Worm (Caenorhabditis elegans) whole organism, L4 larva: ENCODE results near the gene best-24.
A peak's percentile ranks its signal among the peaks of the same experiment; 100 is the strongest.

ENCODE experiments used
- F37D6.2 ChIP-seq: sonication (generic microtip); optimal IDR thresholded peaks from 2 replicates; lab custom pipeline; 2016; ENCODE audit warnings: mild to moderate bottlenecking, missing genetic modification characterization, missing compliant biosample characterization
- F49E8.2 ChIP-seq: sonication (generic microtip); optimal IDR thresholded peaks from 2 replicates; lab custom pipeline; 2016; ENCODE audit warnings: missing compliant biosample characterization, mild to moderate bottlenecking, missing genetic modification characterization, borderline replicate concordance
- T20F7.1 ChIP-seq: fragments of 200-800 bp; sonication (Bioruptor generic); optimal IDR thresholded peaks from 2 replicates; lab custom pipeline; 2018; ENCODE audit warnings: mild to moderate bottlenecking, missing genetic modification characterization, missing compliant biosample characterization
- Y105C5A.15 ChIP-seq: fragments of 200-800 bp; sonication (Bioruptor generic); IDR thresholded peaks from 2 replicates; pipeline ENCODE4 v1.3.6; 2022; ENCODE audit warnings: missing genetic modification characterization, missing compliant biosample characterization
- Y48G9A.11 ChIP-seq: fragments of 200-800 bp; sonication (Bioruptor generic); IDR thresholded peaks from 2 replicates; pipeline ENCODE4 v1.3.6; 2022; ENCODE audit warnings: missing genetic modification reagents, missing genetic modification characterization, missing compliant biosample characterization
- ZK337.2 ChIP-seq: fragments of 200-800 bp; sonication (Bioruptor generic); IDR thresholded peaks from 2 replicates; pipeline ENCODE4 v1.3.6; 2022; ENCODE audit warnings: missing genetic modification reagents, missing genetic modification characterization, missing compliant biosample characterization
- aha-1 ChIP-seq: fragments of 150-350 bp; peaks from one replicate; lab custom pipeline; 2014; ENCODE audit warnings: missing biosample characterization, missing genetic modification characterization
- aly-2 ChIP-seq: sonication (generic microtip); optimal IDR thresholded peaks from 2 replicates; lab custom pipeline; 2018; ENCODE audit warnings: missing biosample characterization, missing genetic modification characterization
- ama-1 ChIP-seq: fragments of 150-350 bp; optimal IDR thresholded peaks from 2 replicates; lab custom pipeline; 2014; ENCODE audit warnings: inconsistent platforms, mixed read lengths
- ceh-20 ChIP-seq: fragments of 200-800 bp; sonication (Bioruptor generic); IDR thresholded peaks from 2 replicates; pipeline ENCODE4 v1.3.6; 2022; ENCODE audit warnings: missing genetic modification reagents, missing genetic modification characterization, missing compliant biosample characterization
- ceh-28 ChIP-seq: fragments of 150-350 bp; optimal IDR thresholded peaks from 2 replicates; lab custom pipeline; 2014; ENCODE audit warnings: missing biosample characterization, missing genetic modification reagents, missing genetic modification characterization
- cey-2 ChIP-seq: sonication (generic microtip); optimal IDR thresholded peaks from 3 replicates; lab custom pipeline; 2017; ENCODE audit warnings: missing genetic modification characterization, mild to moderate bottlenecking, missing compliant biosample characterization, antibody characterized with exemption, borderline replicate concordance; ENCODE audit not compliant: insufficient read depth
- daf-12 ChIP-seq: fragments of 150-350 bp; optimal IDR thresholded peaks from 2 replicates; lab custom pipeline; 2014; ENCODE audit warnings: missing biosample characterization, missing genetic modification reagents, missing genetic modification characterization
- daf-19 ChIP-seq: fragments of 200-800 bp; sonication (Bioruptor generic); conservative IDR thresholded peaks from 2 replicates; pipeline ENCODE4 v1.3.6; 2022; ENCODE audit warnings: missing genetic modification characterization, missing compliant biosample characterization
- dmd-9 ChIP-seq: fragments of 200-800 bp; sonication (Bioruptor generic); IDR thresholded peaks from 2 replicates; pipeline ENCODE4 v1.3.6; 2022; ENCODE audit warnings: missing genetic modification reagents, missing genetic modification characterization, missing compliant biosample characterization
- dpl-1 ChIP-seq: fragments of 150-350 bp; optimal IDR thresholded peaks from 2 replicates; lab custom pipeline; 2014; ENCODE audit warnings: missing biosample characterization, missing genetic modification reagents, missing genetic modification characterization
- dve-1 ChIP-seq: sonication (generic microtip); optimal IDR thresholded peaks from 2 replicates; lab custom pipeline; 2017; ENCODE audit warnings: antibody characterized with exemption, mild to moderate bottlenecking, missing genetic modification characterization, missing compliant biosample characterization; ENCODE audit not compliant: insufficient read depth
- egl-43 ChIP-seq: fragments of 200-800 bp; sonication (Bioruptor generic); IDR thresholded peaks from 2 replicates; pipeline ENCODE4 v1.3.6; 2022; ENCODE audit warnings: missing genetic modification reagents, missing genetic modification characterization, missing compliant biosample characterization
- fkh-10 ChIP-seq: fragments of 150-350 bp; optimal IDR thresholded peaks from 2 replicates; lab custom pipeline; 2014; ENCODE audit warnings: missing biosample characterization, missing genetic modification reagents, missing genetic modification characterization
- fos-1 ChIP-seq: fragments of 150-350 bp; optimal IDR thresholded peaks from 2 replicates; lab custom pipeline; 2014; ENCODE audit warnings: missing biosample characterization, missing genetic modification characterization
- gei-8 ChIP-seq: fragments of 200-800 bp; sonication (Bioruptor generic); optimal IDR thresholded peaks from 2 replicates; lab custom pipeline; 2018; ENCODE audit warnings: mild to moderate bottlenecking, missing genetic modification characterization, missing compliant biosample characterization
- hlh-11 ChIP-seq: fragments of 200-800 bp; sonication (Bioruptor generic); optimal IDR thresholded peaks from 2 replicates; lab custom pipeline; 2018; ENCODE audit warnings: mild to moderate bottlenecking, missing genetic modification characterization, missing compliant biosample characterization
- hlh-30 ChIP-seq: sonication (generic microtip); optimal IDR thresholded peaks from 2 replicates; lab custom pipeline; 2017; ENCODE audit warnings: antibody characterized with exemption, mild to moderate bottlenecking, missing genetic modification characterization, missing compliant biosample characterization; ENCODE audit not compliant: insufficient read depth
- hmg-1.1 ChIP-seq: fragments of 200-800 bp; sonication (Bioruptor generic); IDR thresholded peaks from 2 replicates; pipeline ENCODE4 v1.3.6; 2022; ENCODE audit warnings: missing genetic modification reagents, missing genetic modification characterization, missing compliant biosample characterization
- jun-1 ChIP-seq: fragments of 150-350 bp; optimal IDR thresholded peaks from 2 replicates; lab custom pipeline; 2014; ENCODE audit warnings: missing biosample characterization, missing genetic modification reagents, missing genetic modification characterization
- lim-7 ChIP-seq: fragments of 200-800 bp; sonication (Bioruptor generic); IDR thresholded peaks from 2 replicates; pipeline ENCODE4 v1.3.6; 2022; ENCODE audit warnings: missing genetic modification characterization, missing compliant biosample characterization
- lin-13 ChIP-seq: fragments of 150-350 bp; optimal IDR thresholded peaks from 2 replicates; lab custom pipeline; 2014; ENCODE audit warnings: missing biosample characterization, missing genetic modification reagents, missing genetic modification characterization
- lin-29 ChIP-seq: fragments of 200-800 bp; sonication (Bioruptor generic); IDR thresholded peaks from 2 replicates; pipeline ENCODE4 v1.3.6; 2022; ENCODE audit warnings: missing genetic modification reagents, missing genetic modification characterization, missing compliant biosample characterization
- lin-39 ChIP-seq: fragments of 150-350 bp; optimal IDR thresholded peaks from 2 replicates; lab custom pipeline; 2014; ENCODE audit warnings: missing biosample characterization, missing genetic modification reagents, missing genetic modification characterization
- lir-3 ChIP-seq: sonication (generic microtip); optimal IDR thresholded peaks from 2 replicates; lab custom pipeline; 2016; ENCODE audit warnings: mild to moderate bottlenecking, missing genetic modification characterization, missing compliant biosample characterization
- madf-9 ChIP-seq: fragments of 200-800 bp; sonication (Bioruptor generic); conservative IDR thresholded peaks from 2 replicates; pipeline ENCODE4 v1.3.6; 2022; ENCODE audit warnings: missing genetic modification reagents, missing genetic modification characterization, missing compliant biosample characterization
- mes-2 ChIP-seq: sonication (generic microtip); optimal IDR thresholded peaks from 2 replicates; lab custom pipeline; 2016; ENCODE audit warnings: missing genotype, mild to moderate bottlenecking, missing genetic modification characterization, missing compliant biosample characterization; ENCODE audit not compliant: poor library complexity, severe bottlenecking
- nhr-10 ChIP-seq: fragments of 150-350 bp; optimal IDR thresholded peaks from 2 replicates; lab custom pipeline; 2014; ENCODE audit warnings: missing biosample characterization, missing genetic modification characterization
- nhr-41 ChIP-seq: fragments of 200-800 bp; sonication (Bioruptor generic); IDR thresholded peaks from 2 replicates; pipeline ENCODE4 v1.3.6; 2022; ENCODE audit warnings: missing genetic modification reagents, missing genetic modification characterization, missing compliant biosample characterization
- nhr-42 ChIP-seq: fragments of 200-800 bp; sonication (Bioruptor generic); IDR thresholded peaks from 2 replicates; pipeline ENCODE4 v1.3.6; 2022; ENCODE audit warnings: missing genetic modification characterization, missing compliant biosample characterization
- nhr-76 ChIP-seq: fragments of 150-350 bp; optimal IDR thresholded peaks from 2 replicates; lab custom pipeline; 2014; ENCODE audit warnings: missing biosample characterization, missing genetic modification characterization
- nhr-77 ChIP-seq: fragments of 150-350 bp; optimal IDR thresholded peaks from 2 replicates; lab custom pipeline; 2014; ENCODE audit warnings: missing biosample characterization, missing genetic modification characterization
- php-3 ChIP-seq: fragments of 200-800 bp; sonication (Bioruptor generic); IDR thresholded peaks from 2 replicates; pipeline ENCODE4 v1.3.6; 2022; ENCODE audit warnings: missing genetic modification reagents, missing genetic modification characterization, missing compliant biosample characterization
- pqm-1 ChIP-seq: sonication (generic microtip); optimal IDR thresholded peaks from 2 replicates; lab custom pipeline; 2017; ENCODE audit warnings: missing biosample characterization, missing genetic modification characterization
- rbr-2 ChIP-seq: sonication (generic microtip); optimal IDR thresholded peaks from 2 replicates; lab custom pipeline; 2016; ENCODE audit warnings: missing genotype, missing genetic modification characterization, missing compliant biosample characterization
- sdz-12 ChIP-seq: fragments of 200-800 bp; sonication (Bioruptor generic); optimal IDR thresholded peaks from 2 replicates; lab custom pipeline; 2018; ENCODE audit warnings: mild to moderate bottlenecking, missing genetic modification characterization, missing compliant biosample characterization
- skn-1 ChIP-seq: fragments of 150-350 bp; optimal IDR thresholded peaks from 2 replicates; lab custom pipeline; 2014; ENCODE audit warnings: missing biosample characterization, missing genetic modification characterization
- snpc-1.2 ChIP-seq: fragments of 200-800 bp; sonication (Bioruptor generic); IDR thresholded peaks from 2 replicates; pipeline ENCODE4 v1.3.6; 2022; ENCODE audit warnings: missing genetic modification reagents, missing genetic modification characterization, missing compliant biosample characterization
- spr-1 ChIP-seq: sonication (generic microtip); optimal IDR thresholded peaks from 2 replicates; lab custom pipeline; 2016; ENCODE audit warnings: mild to moderate bottlenecking, missing genetic modification characterization, missing compliant biosample characterization
- tag-97 ChIP-seq: fragments of 200-800 bp; sonication (Bioruptor generic); IDR thresholded peaks from 2 replicates; pipeline ENCODE4 v1.3.6; 2022; ENCODE audit warnings: missing genetic modification characterization, missing compliant biosample characterization
- unc-62 ChIP-seq, 3 experiments: fragments of 150-350 bp in 1 of 3; sonication (generic microtip); optimal IDR thresholded peaks in 2 of 3; peaks in 1 of 3; 1 replicate in 1 of 3; 2 replicates in 2 of 3; lab custom pipeline; 2014 to 2017; ENCODE audit warnings: missing biosample characterization in 3 of 3, missing genetic modification characterization in 3 of 3, missing genetic modification reagents in 3 of 3, missing genotype in 1 of 3
- vab-7 ChIP-seq: fragments of 200-800 bp; sonication (Bioruptor generic); IDR thresholded peaks from 2 replicates; pipeline ENCODE4 v1.3.6; 2022; ENCODE audit warnings: missing genetic modification reagents, missing genetic modification characterization, missing compliant biosample characterization
- zag-1 ChIP-seq: fragments of 150-350 bp; optimal IDR thresholded peaks from 2 replicates; lab custom pipeline; 2014; ENCODE audit warnings: missing biosample characterization, missing genetic modification characterization
- zfp-2 ChIP-seq: sonication (generic microtip); optimal IDR thresholded peaks from 2 replicates; lab custom pipeline; 2016; ENCODE audit warnings: mild to moderate bottlenecking, missing genetic modification characterization, missing compliant biosample characterization

Gene best-24

DNA sequence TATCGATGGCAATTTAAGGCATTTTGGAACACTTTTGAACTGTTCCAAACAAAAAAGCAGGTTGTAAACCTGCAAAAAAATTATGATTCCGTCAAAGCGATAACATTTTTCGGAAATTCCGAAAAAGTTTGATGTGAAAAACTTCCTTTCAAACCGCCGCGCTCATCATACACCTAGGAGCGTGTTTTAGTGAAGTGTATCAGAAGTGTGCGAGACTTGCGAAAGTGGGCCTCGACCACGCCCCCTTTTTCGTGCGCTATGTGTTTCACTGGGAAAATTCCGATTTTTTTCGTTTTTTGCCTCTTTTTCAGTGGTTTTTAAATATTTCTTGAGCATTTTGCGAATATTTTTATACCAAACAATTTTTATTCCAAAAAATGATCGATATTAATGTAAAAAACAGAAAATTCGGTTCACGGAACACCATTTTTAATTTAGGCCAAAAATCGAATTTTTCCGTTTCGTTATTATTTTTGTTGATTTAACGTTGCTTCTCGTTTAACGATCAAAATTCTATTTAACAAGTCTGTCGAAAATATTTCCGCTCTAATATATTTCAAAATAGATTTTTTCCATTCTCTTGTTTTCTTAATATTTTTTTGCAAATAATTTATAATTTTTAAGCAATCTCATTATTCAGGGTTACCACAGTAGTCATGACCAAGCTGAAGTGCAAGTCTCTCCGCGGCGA lies 46.2 kb upstream of the best-24 start, which contains the start of gene rpl-35 (continued):
- TF ChIP-seq rbr-2 (tag; lab: Kevin White, UChicago) (peak; percentile 99), lin-29 (peak; percentile 99), nhr-41 (GFP tag; lab: Robert Waterston, UW) (peak; percentile 99), php-3 (GFP tag; lab: Robert Waterston, UW) (peak; percentile 99), hlh-11 (tag; lab: Kevin White, UChicago) (peak; percentile 99), egl-43 (GFP tag; lab: Robert Waterston, UW) (peak; percentile 99), lim-7 (GFP tag; lab: Robert Waterston, UW) (peak; percentile 86), dmd-9 (peak; percentile 99), madf-9 (GFP tag; lab: Robert Waterston, UW) (peak; percentile 99), nhr-77 (tag; lab: Kevin White, UChicago) (peak; percentile 99), dpl-1 (GFP tag; lab: Kevin White, UChicago) (peak; percentile 100), daf-12 (tag; lab: Kevin White, UChicago) (no peak), mes-2 (tag; lab: Kevin White, UChicago) (peak; percentile 100), ama-1 (lab: Kevin White, UChicago) (peak; percentile 93), gei-8 (GFP tag; lab: Kevin White, UChicago) (peak; percentile 90), fos-1 (peak; percentile 88), lir-3 (tag; lab: Kevin White, UChicago) (peak; percentile 83), T20F7.1 (GFP tag; lab: Kevin White, UChicago) (peak; percentile 99), aha-1 (peak; percentile 100), zfp-2 (tag; lab: Kevin White, UChicago) (peak; percentile 92), lin-39 (tag; lab: Kevin White, UChicago) (peak; percentile 92), sdz-12 (GFP tag; lab: Kevin White, UChicago) (peak; percentile 98), lin-13 (peak; percentile 99), tag-97 (peak; percentile 93; the same call in 1 of the 2 replicates), fkh-10 (peak; percentile 99), hlh-30 (tag; lab: Kevin White, UChicago) (peak; percentile 97), aly-2 (tag; lab: Kevin White, UChicago) (peak; percentile 95), ceh-20 (GFP tag; lab: Robert Waterston, UW) (peak; percentile 99), dve-1 (tag; lab: Kevin White, UChicago) (peak; percentile 100), nhr-76 (tag; lab: Kevin White, UChicago) (peak; percentile 86), nhr-42 (GFP tag; lab: Robert Waterston, UW) (peak; percentile 99), skn-1 (tag; lab: Kevin White, UChicago) (peak; percentile 94), Y105C5A.15 (GFP tag; lab: Robert Waterston, UW) (peak; percentile 95), ZK337.2 (peak; percentile 99), unc-62 (GFP tag; optimal IDR thresholded peaks at IDR 0.05 in 1 of 2; lab: Kevin White, UChicago) (peak in 1 of 2 experiments; percentile 100), unc-62 (tag; optimal IDR thresholded peaks at IDR 0.05; lab: Kevin White, UChicago) (peak; percentile 32), F49E8.2 (tag; lab: Kevin White, UChicago) (peak; percentile 98), vab-7 (GFP tag; lab: Robert Waterston, UW) (peak; percentile 99), zag-1 (tag; lab: Kevin White, UChicago) (peak; percentile 92), daf-19 (peak; percentile 99), F37D6.2 (tag; lab: Kevin White, UChicago) (peak; percentile 97), hmg-1.1 (GFP tag; lab: Robert Waterston, UW) (peak; percentile 99), jun-1 (tag; lab: Kevin White, UChicago) (peak; percentile 97), Y48G9A.11 (peak; percentile 98), spr-1 (tag; lab: Kevin White, UChicago) (peak; percentile 98), cey-2 (tag; lab: Kevin White, UChicago) (peak; percentile 88), ceh-28 (tag; lab: Kevin White, UChicago) (peak; percentile 74), nhr-10 (peak; percentile 97), snpc-1.2 (GFP tag; lab: Robert Waterston, UW) (peak; percentile 96), pqm-1 (tag; lab: Kevin White, UChicago) (peak; percentile 87)
